Fruit fly (Drosophila melanogaster): ENCODE results near the gene HDAC11.
A peak's percentile ranks its signal among the peaks of the same experiment; 100 is the strongest.

HDAC11 gene

dm6 chr3R:24886470-24886869 is 30.4 kb upstream of the HDAC11 start (continued):
- TF ChIP-seq Nf-YA (GFP tag; IDR thresholded peaks at IDR 0.05) (no peak), mam (GFP tag; optimal IDR thresholded peaks at IDR 0.05) (no peak), chn (GFP tag; optimal IDR thresholded peaks at IDR 0.05) (no peak), Ssrp (tag; optimal IDR thresholded peaks at IDR 0.05) (peak; percentile 9), Xbp1 (GFP tag; optimal IDR thresholded peaks at IDR 0.05) (peak; percentile 1), her (GFP tag; optimal IDR thresholded peaks at IDR 0.05) (no peak), Sox102F (GFP tag; optimal IDR thresholded peaks at IDR 0.05) (peak; percentile 58), CG10543 (GFP tag; optimal IDR thresholded peaks at IDR 0.05) (no peak), row (GFP tag; IDR thresholded peaks at IDR 0.05) (0 out of 3 replicates have a peak, but pooled peaks have one; percentile 5), phol (tag; optimal IDR thresholded peaks at IDR 0.05) (peak; percentile 27), Med (GFP tag) (peak; percentile 54), Fer3 (tag; optimal IDR thresholded peaks at IDR 0.05) (no peak), Max (GFP tag; optimal IDR thresholded peaks at IDR 0.05) (no peak), cad (GFP tag; optimal IDR thresholded peaks at IDR 0.05) (no peak), Ptx1 (GFP tag; IDR thresholded peaks at IDR 0.05) (0 out of 2 replicates have a peak, but pooled peaks have one; percentile 16), CG17829 (tag; optimal IDR thresholded peaks at IDR 0.05) (no peak), ac (GFP tag; optimal IDR thresholded peaks at IDR 0.05) (no peak), D19A (tag; optimal IDR thresholded peaks at IDR 0.05) (no peak), pros (GFP tag; optimal IDR thresholded peaks at IDR 0.05) (no peak)

DNA sequence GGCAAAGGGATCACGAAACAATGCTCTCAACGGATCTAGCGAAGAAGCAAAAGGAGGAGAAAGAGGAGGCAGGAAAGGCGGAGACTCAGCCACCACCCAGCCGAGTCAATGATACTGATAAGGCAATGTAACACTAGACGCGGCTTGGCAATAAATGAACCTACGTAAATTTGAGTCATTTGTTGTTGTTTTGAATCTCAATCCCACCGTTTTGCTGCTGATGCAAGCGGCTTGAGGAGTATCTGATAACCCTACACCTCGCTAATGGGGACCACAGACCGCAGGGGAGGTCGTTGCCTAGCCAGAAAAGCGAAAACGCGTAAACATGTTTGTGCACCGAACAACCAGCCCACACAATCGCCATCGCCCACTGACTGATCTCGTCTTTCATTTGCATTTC is 22.6 kb upstream of the HDAC11 start:
- TF ChIP-seq Pdp1 (GFP tag; optimal IDR thresholded peaks at IDR 0.05) (peak in 1 of 2 experiments; percentile 5), CG14050 (GFP tag; IDR thresholded peaks at IDR 0.05) (no peak), CG3163 (GFP tag; optimal IDR thresholded peaks at IDR 0.05) (no peak), sr (GFP tag; IDR thresholded peaks at IDR 0.05) (peak; percentile 53), pita (GFP tag; optimal IDR thresholded peaks at IDR 0.05) (no peak), CG4360 (GFP tag; IDR thresholded peaks at IDR 0.05) (no peak), chinmo (GFP tag; IDR thresholded peaks at IDR 0.05; ENCODE audit: partially characterized antibody) (0 out of 4 replicates have a peak, but pooled peaks have one; percentile 37), CG11695 (GFP tag; IDR thresholded peaks at IDR 0.05) (no peak)

dm6 chr3R:24876843-24877457 is 20.9 kb upstream of the HDAC11 start, which contains the start of the genes CG11089 and CG31381:
CG11089 (plus strand) TSS chr3R:24877045.
CG31381 (plus strand) TSS chr3R:24877045.
- no peak for TF ChIP-seq CG7786 (GFP tag; optimal IDR thresholded peaks at IDR 0.05)
- TF ChIP-seq Eip74EF (GFP tag; optimal IDR thresholded peaks at IDR 0.05): no peak
- no peak for TF ChIP-seq CG7987 (GFP tag; optimal IDR thresholded peaks at IDR 0.05)
- TF ChIP-seq Scr (GFP tag; IDR thresholded peaks at IDR 0.05; ENCODE audit: partially characterized antibody): 0 out of 2 replicates have a peak, but pooled peaks have one; percentile 4
- peak; percentile 97 for TF ChIP-seq E2f2 (GFP tag; IDR thresholded peaks at IDR 0.05)
- peak; percentile 38 for TF ChIP-seq CG12104 (GFP tag; optimal IDR thresholded peaks at IDR 0.05)
- peak; percentile 25 for TF ChIP-seq Asciz (GFP tag; optimal IDR thresholded peaks at IDR 0.05)
- TF ChIP-seq kah (GFP tag; optimal IDR thresholded peaks at IDR 0.05): peak; percentile 99
- TF ChIP-seq Sin3A (optimal IDR thresholded peaks at IDR 0.05): peak; percentile 6
- peak; percentile 44 for TF ChIP-seq CG12659 (GFP tag; optimal IDR thresholded peaks at IDR 0.05)
- TF ChIP-seq CG8290 (GFP tag; optimal IDR thresholded peaks at IDR 0.05): no peak
- TF ChIP-seq CG8290 (tag; optimal IDR thresholded peaks at IDR 0.05): no peak
- TF ChIP-seq crp (GFP tag; optimal IDR thresholded peaks at IDR 0.05): peak in 1 of 2 experiments; percentile 76
- TF ChIP-seq pb (GFP tag; optimal IDR thresholded peaks at IDR 0.05): no peak
- TF ChIP-seq CG6683 (GFP tag; optimal IDR thresholded peaks at IDR 0.05): peak; percentile 14
- peak; percentile 46 for TF ChIP-seq CG9727 (GFP tag; optimal IDR thresholded peaks at IDR 0.05)
- peak; percentile 21 for TF ChIP-seq phol (tag; optimal IDR thresholded peaks at IDR 0.05)
- TF ChIP-seq croc (GFP tag; conservative IDR thresholded peaks at IDR 0.05): 0 out of 3 replicates have a peak, but pooled peaks have one; percentile 3
- TF ChIP-seq Dp (GFP tag; optimal IDR thresholded peaks at IDR 0.05): peak; percentile 96
- peak; percentile 5 for TF ChIP-seq CG2116 (GFP tag; optimal IDR thresholded peaks at IDR 0.05)
- TF ChIP-seq Max (GFP tag; optimal IDR thresholded peaks at IDR 0.05): peak; percentile 66
- no peak for TF ChIP-seq NFAT (GFP tag; IDR thresholded peaks at IDR 0.05)
- TF ChIP-seq MESR4 (GFP tag; optimal IDR thresholded peaks at IDR 0.05): peak; percentile 22
